Worm (Caenorhabditis elegans) whole organism, early embryonic: ENCODE data around the gene flp-15.

Experiments
- B0310.2 ChIP-seq: sonication (generic microtip); optimal IDR thresholded peaks from 2 replicates; lab custom pipeline; 2016; ENCODE audit warnings: mild to moderate bottlenecking, missing genetic modification characterization, missing compliant biosample characterization
- F13C5.2 ChIP-seq: sonication (generic microtip); optimal IDR thresholded peaks from 2 replicates; lab custom pipeline; 2017; ENCODE audit warnings: mild to moderate bottlenecking, missing genetic modification characterization, inconsistent platforms, missing compliant biosample characterization
- aly-1 ChIP-seq: sonication (generic microtip); optimal IDR thresholded peaks from 2 replicates; lab custom pipeline; 2016; ENCODE audit warnings: missing genetic modification characterization, missing compliant biosample characterization
- ama-1 ChIP-seq: fragments of 150-350 bp; optimal IDR thresholded peaks from 2 replicates; lab custom pipeline; 2014
- ceh-13 ChIP-seq: fragments of 200-800 bp; sonication (Bioruptor generic); optimal IDR thresholded peaks from 2 replicates; lab custom pipeline; 2018; ENCODE audit warnings: mild to moderate bottlenecking, missing genetic modification characterization, missing compliant biosample characterization
- ceh-36 ChIP-seq: sonication (generic microtip); optimal IDR thresholded peaks from 2 replicates; lab custom pipeline; 2016; ENCODE audit warnings: missing genetic modification characterization, inconsistent platforms, missing compliant biosample characterization
- ets-7 ChIP-seq: sonication (generic microtip); optimal IDR thresholded peaks from 2 replicates; lab custom pipeline; 2016; ENCODE audit warnings: missing genotype, missing genetic modification characterization, missing compliant biosample characterization
- flt-1 ChIP-seq: fragments of 200-800 bp; sonication (Bioruptor generic); IDR thresholded peaks from 2 replicates; pipeline ENCODE4 v1.3.6; 2022; ENCODE audit warnings: missing genetic modification characterization, missing compliant biosample characterization
- hmbx-1 ChIP-seq: sonication (generic microtip); optimal IDR thresholded peaks from 2 replicates; lab custom pipeline; 2016; ENCODE audit warnings: mild to moderate bottlenecking, missing genetic modification characterization, missing compliant biosample characterization
- hmg-4 ChIP-seq: fragments of 200-800 bp; sonication (Bioruptor generic); optimal IDR thresholded peaks from 2 replicates; lab custom pipeline; 2018; ENCODE audit warnings: mild to moderate bottlenecking, missing genetic modification characterization, missing compliant biosample characterization
- hnd-1 ChIP-seq: sonication (generic microtip); optimal IDR thresholded peaks from 2 replicates; lab custom pipeline; 2016; ENCODE audit warnings: missing genetic modification characterization, missing compliant biosample characterization
- pes-1 ChIP-seq: fragments of 200-800 bp; sonication (Bioruptor generic); IDR thresholded peaks from 2 replicates; pipeline ENCODE4 v1.3.6; 2022; ENCODE audit warnings: missing genetic modification reagents, missing genetic modification characterization, missing compliant biosample characterization
- scrt-1 ChIP-seq: fragments of 200-800 bp; sonication (Bioruptor generic); IDR thresholded peaks from 2 replicates; pipeline ENCODE4 v1.3.6; 2022; ENCODE audit warnings: missing genetic modification characterization, missing compliant biosample characterization
- sea-1 ChIP-seq: fragments of 200-800 bp; sonication (Bioruptor generic); conservative IDR thresholded peaks from 2 replicates; pipeline ENCODE4 v1.3.6; 2022; ENCODE audit warnings: missing genetic modification characterization, missing compliant biosample characterization
- tbx-11 ChIP-seq: fragments of 200-800 bp; sonication (Bioruptor generic); IDR thresholded peaks from 2 replicates; pipeline ENCODE4 v1.3.6; 2022; ENCODE audit warnings: missing genetic modification characterization, missing compliant biosample characterization
- tbx-37 ChIP-seq: fragments of 200-800 bp; sonication (Bioruptor generic); conservative IDR thresholded peaks from 2 replicates; pipeline ENCODE4 v1.3.6; 2022; ENCODE audit warnings: missing genetic modification reagents, missing genetic modification characterization, missing compliant biosample characterization
- tra-4 ChIP-seq: sonication (generic microtip); optimal IDR thresholded peaks from 2 replicates; lab custom pipeline; 2017; ENCODE audit warnings: missing genetic modification characterization, missing compliant biosample characterization

flp-15 gene

DNA sequence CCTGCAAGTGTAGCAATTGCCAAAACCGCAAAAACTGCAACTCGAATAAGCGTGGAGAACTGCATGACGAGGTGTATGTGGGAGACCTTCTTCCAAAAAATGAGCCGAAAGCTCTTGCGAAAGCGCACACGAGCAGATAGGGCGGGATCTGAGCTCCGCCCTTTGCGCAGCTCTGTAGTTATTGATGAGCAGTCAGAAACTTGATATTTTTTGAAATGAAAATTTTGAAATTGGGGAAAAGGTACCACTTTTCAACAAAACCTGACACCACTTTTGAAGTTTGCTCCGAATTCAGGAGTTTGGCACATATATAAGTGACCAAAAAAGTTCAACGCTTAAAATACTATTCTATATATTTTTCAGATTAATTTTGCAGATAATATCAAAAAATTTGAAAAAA lies at the start of gene flp-15:
flp-15 (minus strand) TSS at position 101 of the 400 bp plus-strand sequence.
- no peak for TF ChIP-seq sea-1 (GFP tag; lab: Robert Waterston, UW)
- TF ChIP-seq ceh-13 (GFP tag; lab: Kevin White, UChicago): no peak
- no peak for TF ChIP-seq hmbx-1
- TF ChIP-seq ama-1 (lab: Kevin White, UChicago): no peak
- no peak for TF ChIP-seq hmg-4
- no peak for TF ChIP-seq ceh-36 (tag; lab: Kevin White, UChicago)
- no peak for TF ChIP-seq B0310.2 (tag; lab: Kevin White, UChicago)
- no peak for TF ChIP-seq tbx-37
- TF ChIP-seq F13C5.2 (tag; lab: Kevin White, UChicago): no peak
- no peak for TF ChIP-seq flt-1
- no peak for TF ChIP-seq tbx-11 (GFP tag; lab: Robert Waterston, UW)
- TF ChIP-seq tra-4: no peak
- no peak for TF ChIP-seq ets-7
- no peak for TF ChIP-seq aly-1
- no peak for TF ChIP-seq scrt-1 (GFP tag; lab: Robert Waterston, UW)
- TF ChIP-seq pes-1 (GFP tag; lab: Robert Waterston, UW): no peak
- TF ChIP-seq hnd-1 (tag; lab: Kevin White, UChicago): no peak

DNA sequence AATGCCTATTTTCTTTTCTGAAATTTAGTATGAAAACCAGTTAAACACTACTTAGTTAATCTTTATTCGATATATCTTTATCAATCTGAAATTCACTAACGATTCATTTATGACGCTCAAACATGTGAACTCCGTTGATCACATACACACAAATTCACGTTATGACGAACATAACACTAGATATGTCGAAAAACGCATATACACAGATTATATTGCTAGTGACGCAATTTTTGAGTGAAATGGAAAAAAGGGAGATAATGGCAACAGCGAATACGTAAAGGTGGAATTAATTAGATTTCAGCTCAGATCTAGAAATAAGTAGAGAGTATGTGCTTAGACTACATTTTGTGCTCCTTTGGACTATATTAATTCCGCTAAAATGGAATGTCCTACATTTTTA lies 49.2 kb upstream of the flp-15 start:
- no peak for TF ChIP-seq hmbx-1
- no peak for TF ChIP-seq flt-1
- TF ChIP-seq ets-7: no peak
- no peak for TF ChIP-seq ceh-36 (tag; lab: Kevin White, UChicago)
- TF ChIP-seq tra-4: no peak
- no peak for TF ChIP-seq ceh-13 (GFP tag; lab: Kevin White, UChicago)
- no peak for TF ChIP-seq F13C5.2 (tag; lab: Kevin White, UChicago)
- no peak for TF ChIP-seq pes-1 (GFP tag; lab: Robert Waterston, UW)
- no peak for TF ChIP-seq tbx-37
- TF ChIP-seq sea-1 (GFP tag; lab: Robert Waterston, UW): no peak
- no peak for TF ChIP-seq hmg-4
- TF ChIP-seq hnd-1 (tag; lab: Kevin White, UChicago): no peak
- no peak for TF ChIP-seq scrt-1 (GFP tag; lab: Robert Waterston, UW)
- no peak for TF ChIP-seq aly-1

DNA sequence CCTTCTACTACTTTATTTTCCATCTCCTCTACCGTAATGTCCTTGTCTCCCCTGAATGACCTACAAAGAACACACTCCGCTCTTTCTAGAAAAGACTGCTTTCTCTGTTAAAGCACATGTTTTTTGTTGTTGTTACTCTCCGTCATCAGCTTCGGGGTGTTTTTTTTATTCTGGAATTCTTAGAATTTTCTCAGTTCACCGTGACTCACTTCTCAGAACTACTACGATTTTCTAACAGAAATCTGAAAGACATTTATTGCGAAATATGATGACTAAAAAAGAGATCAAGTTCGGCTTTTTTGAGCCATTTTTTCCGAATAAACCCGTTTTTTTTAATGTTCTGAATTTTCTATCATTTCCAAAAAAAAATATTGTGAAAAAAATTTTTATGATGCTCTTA lies 48.6 kb upstream of the flp-15 start:
- no peak for TF ChIP-seq hmbx-1
- no peak for TF ChIP-seq tra-4
- TF ChIP-seq hmg-4: no peak
- no peak for TF ChIP-seq hnd-1 (tag; lab: Kevin White, UChicago)
- TF ChIP-seq ceh-13 (GFP tag; lab: Kevin White, UChicago): no peak
- TF ChIP-seq sea-1 (GFP tag; lab: Robert Waterston, UW): no peak
- no peak for TF ChIP-seq tbx-11 (GFP tag; lab: Robert Waterston, UW)

DNA sequence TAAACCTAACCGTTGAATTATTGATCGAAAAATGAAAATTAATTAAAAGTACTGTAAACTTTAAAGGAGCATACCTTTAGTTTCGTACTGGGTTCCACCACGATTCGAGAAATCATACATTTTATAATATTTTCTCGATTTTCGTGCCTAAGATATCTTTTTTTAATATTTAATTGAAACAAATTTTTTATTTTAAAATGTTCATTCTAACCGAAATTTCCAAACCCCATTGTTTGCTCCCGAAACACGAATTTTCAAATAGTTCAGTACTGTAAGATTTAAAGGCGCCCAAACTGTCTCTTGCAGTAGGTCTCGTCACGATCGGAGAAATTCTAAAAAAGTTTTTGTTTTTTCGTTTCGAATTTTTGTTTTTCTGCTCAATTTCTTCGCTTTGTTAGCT lies 47.3 kb upstream of the flp-15 start:
- no peak for TF ChIP-seq ets-7
- TF ChIP-seq tbx-11 (GFP tag; lab: Robert Waterston, UW): no peak
- no peak for TF ChIP-seq ceh-36 (tag; lab: Kevin White, UChicago)
- TF ChIP-seq tra-4: no peak

DNA sequence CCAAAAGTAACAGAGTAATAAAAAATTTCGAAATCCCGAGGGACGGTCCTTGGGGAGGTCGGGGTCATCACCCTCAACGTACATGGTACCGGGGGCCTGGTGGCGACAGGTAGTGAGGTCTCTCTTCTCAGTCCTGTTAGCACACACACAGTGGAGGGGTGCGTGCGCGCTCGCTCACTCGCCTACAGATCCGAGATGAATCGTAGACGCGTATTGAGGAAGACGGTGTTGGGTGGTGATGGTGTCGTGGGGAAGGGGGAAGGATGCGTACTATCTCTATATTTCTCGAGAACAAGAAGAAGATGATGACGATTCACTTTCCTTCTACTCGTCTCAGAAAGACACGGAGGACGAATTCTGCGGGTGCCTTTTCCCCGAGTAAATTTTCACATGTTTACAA lies 46.2 kb upstream of the flp-15 start:
- TF ChIP-seq tra-4 (no peak), flt-1 (peak; percentile 26; the same call in 1 of the 2 replicates), ama-1 (lab: Kevin White, UChicago) (no peak), ceh-13 (GFP tag; lab: Kevin White, UChicago) (no peak), F13C5.2 (tag; lab: Kevin White, UChicago) (no peak), aly-1 (no peak), scrt-1 (GFP tag; lab: Robert Waterston, UW) (0 out of 2 replicates have a peak, but pooled peaks have one; percentile 46), hmg-4 (peak; percentile 62), sea-1 (GFP tag; lab: Robert Waterston, UW) (peak; percentile 38; the same call in 1 of the 2 replicates), pes-1 (GFP tag; lab: Robert Waterston, UW) (no peak), ceh-36 (tag; lab: Kevin White, UChicago) (no peak), hmbx-1 (no peak)

- TF ChIP-seq F13C5.2 (tag; lab: Kevin White, UChicago): peak; percentile 56
- no peak for TF ChIP-seq aly-1
- no peak for TF ChIP-seq ama-1 (lab: Kevin White, UChicago)
- TF ChIP-seq hnd-1 (tag; lab: Kevin White, UChicago): no peak
- no peak for TF ChIP-seq scrt-1 (GFP tag; lab: Robert Waterston, UW)
- TF ChIP-seq B0310.2 (tag; lab: Kevin White, UChicago): no peak
- TF ChIP-seq tbx-37: no peak
- no peak for TF ChIP-seq pes-1 (GFP tag; lab: Robert Waterston, UW)
- TF ChIP-seq flt-1: no peak
- peak; percentile 16 for TF ChIP-seq ceh-36 (tag; lab: Kevin White, UChicago)
- TF ChIP-seq tra-4: no peak
- TF ChIP-seq hmg-4: peak; percentile 68
- TF ChIP-seq ceh-13 (GFP tag; lab: Kevin White, UChicago): no peak
- no peak for TF ChIP-seq hmbx-1
- no peak for TF ChIP-seq ets-7
Measured at ce11 chrIII:13712854-13713293, 45.2 kb upstream of the flp-15 start.

ce11 chrIII:13710666-13711065 lies 43.0 kb upstream of the flp-15 start:
- TF ChIP-seq tbx-11 (GFP tag; lab: Robert Waterston, UW): no peak
- TF ChIP-seq scrt-1 (GFP tag; lab: Robert Waterston, UW): no peak

DNA sequence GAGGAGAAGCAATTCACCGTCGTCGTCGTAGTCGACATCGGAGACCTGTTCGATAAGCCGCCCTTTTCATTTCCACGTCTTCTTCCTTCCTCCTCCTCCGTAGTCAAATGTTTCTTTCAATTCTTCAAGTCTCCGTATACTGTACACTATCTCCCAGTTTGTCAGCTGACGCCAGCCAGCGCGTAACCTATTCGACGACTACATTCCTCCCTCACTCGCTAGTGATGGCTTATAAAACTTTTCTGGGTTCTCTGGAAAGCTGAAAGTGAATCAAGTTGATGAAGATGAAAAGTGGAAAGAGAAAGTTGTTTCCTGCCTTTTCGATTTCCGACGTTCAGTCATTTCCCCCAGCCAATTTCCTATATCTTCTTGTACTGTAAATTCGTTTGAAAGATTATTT lies 41.5 kb upstream of the flp-15 start:
- no peak for TF ChIP-seq pes-1 (GFP tag; lab: Robert Waterston, UW)
- TF ChIP-seq hnd-1 (tag; lab: Kevin White, UChicago): no peak
- TF ChIP-seq hmbx-1: no peak
- no peak for TF ChIP-seq aly-1

DNA sequence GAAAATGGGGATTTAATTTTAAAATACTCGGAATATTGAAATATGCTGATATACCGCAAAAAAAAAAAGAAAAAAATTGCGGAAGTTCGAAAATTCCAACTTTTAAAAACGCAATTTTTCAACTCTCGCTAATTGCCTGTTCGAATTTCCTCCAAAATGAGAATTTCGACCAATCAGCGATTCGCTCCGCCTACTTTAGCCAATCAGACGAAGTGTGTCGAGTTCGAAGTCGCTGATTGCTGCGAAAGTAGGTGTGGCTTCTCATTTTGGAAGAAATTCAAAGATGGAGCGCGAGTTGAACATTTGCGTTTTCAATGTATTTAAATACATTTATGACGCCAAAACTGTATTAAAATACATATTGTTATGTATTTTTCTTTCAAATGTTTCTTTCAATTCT lies 40.8 kb upstream of the flp-15 start:
- TF ChIP-seq sea-1 (GFP tag; lab: Robert Waterston, UW): no peak
- no peak for TF ChIP-seq hmg-4
- TF ChIP-seq tbx-37: no peak
- no peak for TF ChIP-seq ama-1 (lab: Kevin White, UChicago)
- TF ChIP-seq aly-1: no peak
- TF ChIP-seq flt-1: no peak
- no peak for TF ChIP-seq tra-4
- no peak for TF ChIP-seq hmbx-1
- no peak for TF ChIP-seq B0310.2 (tag; lab: Kevin White, UChicago)
- TF ChIP-seq pes-1 (GFP tag; lab: Robert Waterston, UW): no peak
- no peak for TF ChIP-seq scrt-1 (GFP tag; lab: Robert Waterston, UW)
- no peak for TF ChIP-seq ceh-36 (tag; lab: Kevin White, UChicago)
- TF ChIP-seq tbx-11 (GFP tag; lab: Robert Waterston, UW): no peak
- TF ChIP-seq ceh-13 (GFP tag; lab: Kevin White, UChicago): no peak
- TF ChIP-seq hnd-1 (tag; lab: Kevin White, UChicago): no peak
